Worm (Caenorhabditis elegans) whole organism, L4/young adult: ENCODE measurements around the gene twk-7.

Source experiments
- W03F9.2 ChIP-seq: fragments of 150-350 bp; optimal IDR thresholded peaks from 2 replicates; lab custom pipeline; 2014; ENCODE audit warnings: missing biosample characterization, missing genetic modification characterization
- dao-5 ChIP-seq: sonication (generic microtip); optimal IDR thresholded peaks from 2 replicates; lab custom pipeline; 2016; ENCODE audit warnings: missing genotype, missing genetic modification characterization, moderate library complexity, missing compliant biosample characterization
- him-1 ChIP-seq: sonication (generic microtip); optimal IDR thresholded peaks from 2 replicates; lab custom pipeline; 2016; ENCODE audit warnings: missing genotype, missing genetic modification reagents, missing genetic modification characterization, missing compliant biosample characterization

Gene twk-7

ce11 chrIII:8609683-8610082 lies 33.9 kb downstream of the twk-7 start, which contains the start of gene C06E1.9:
TSS of gene C06E1.9 (minus strand) at chrIII:8609783.
- no peak for TF ChIP-seq W03F9.2 (tag; lab: Kevin White, UChicago)
- TF ChIP-seq him-1: no peak
- TF ChIP-seq dao-5: no peak

ce11 chrIII:8605532-8605931 lies 38.0 kb downstream of the twk-7 start, which contains the start of gene C06E1.1:
TSS of gene C06E1.1 (plus strand) at chrIII:8605832.
- TF ChIP-seq W03F9.2 (tag; lab: Kevin White, UChicago) (no peak), him-1 (no peak), dao-5 (no peak)

ce11 chrIII:8602148-8602547 lies 41.4 kb downstream of the twk-7 start:
- TF ChIP-seq dao-5 (no peak), W03F9.2 (tag; lab: Kevin White, UChicago) (no peak), him-1 (no peak)

ce11 chrIII:8598961-8599360 lies 44.6 kb downstream of the twk-7 start:
- TF ChIP-seq W03F9.2 (tag; lab: Kevin White, UChicago) (no peak), dao-5 (no peak), him-1 (no peak)

- TF ChIP-seq W03F9.2 (tag; lab: Kevin White, UChicago): no peak
Measured at ce11 chrIII:8597770-8598169, 45.8 kb downstream of the twk-7 start, which contains the start of gene ztf-30. TSS of gene ztf-30 (minus strand) at chrIII:8597870.

ce11 chrIII:8596692-8597091 lies 46.8 kb downstream of the twk-7 start:
- TF ChIP-seq dao-5: no peak
- no peak for TF ChIP-seq him-1
- TF ChIP-seq W03F9.2 (tag; lab: Kevin White, UChicago): no peak

ce11 chrIII:8594088-8594487 lies 49.5 kb downstream of the twk-7 start:
- TF ChIP-seq him-1 (no peak), dao-5 (no peak), W03F9.2 (tag; lab: Kevin White, UChicago) (no peak)

- TF ChIP-seq W03F9.2 (tag; lab: Kevin White, UChicago): no peak
- no peak for TF ChIP-seq him-1
- TF ChIP-seq dao-5: no peak
Measured at ce11 chrIII:8593620-8594019, 49.9 kb downstream of the twk-7 start, which contains the start of gene C06E1.7. TSS of gene C06E1.7 (minus strand) at chrIII:8593720.

- TF ChIP-seq him-1 (no peak), W03F9.2 (tag; lab: Kevin White, UChicago) (no peak), dao-5 (no peak)
Measured at ce11 chrIII:8590882-8591281, 52.7 kb downstream of the twk-7 start, which contains the start of gene fipr-16. TSS of gene fipr-16 (minus strand) at chrIII:8590982.

- no peak for TF ChIP-seq him-1
Measured at ce11 chrIII:8589195-8589594, 54.3 kb downstream of the twk-7 start, which contains the start of gene fip-3. TSS of gene fip-3 (minus strand) at chrIII:8589488.

ce11 chrIII:8588592-8589153 lies 54.9 kb downstream of the twk-7 start, which contains the start of gene glr-1:
TSS of gene glr-1 (minus strand) at chrIII:8588642.
- no peak for TF ChIP-seq him-1
- TF ChIP-seq W03F9.2 (tag; lab: Kevin White, UChicago): no peak
- no peak for TF ChIP-seq dao-5
